Fruit fly (Drosophila melanogaster): ENCODE measurements around the gene Ucp4B.

Ucp4B gene

dm6 chr2L:5943229-5944078 lies 26.2 kb upstream of the Ucp4B start, which contains the start of the genes Sfp26Ad and Gpdh1 (continued):
- no peak for TF ChIP-seq Ravus (GFP tag; IDR thresholded peaks at IDR 0.05)
- TF ChIP-seq CG18476 (GFP tag; optimal IDR thresholded peaks at IDR 0.05) = peak; percentile 41
- peak; percentile 68 for TF ChIP-seq unpg (GFP tag; optimal IDR thresholded peaks at IDR 0.05)
- peak; percentile 77 for TF ChIP-seq her (GFP tag; optimal IDR thresholded peaks at IDR 0.05)
- TF ChIP-seq gcm2 (GFP tag; optimal IDR thresholded peaks at IDR 0.05) = peak; percentile 57
- peak; percentile 87 for TF ChIP-seq Jarid2 (GFP tag; optimal IDR thresholded peaks at IDR 0.05)
- TF ChIP-seq Hmx (GFP tag; optimal IDR thresholded peaks at IDR 0.05) = peak; percentile 6
- TF ChIP-seq al (GFP tag; IDR thresholded peaks at IDR 0.05) = peak; percentile 48; the same call in 1 of the 2 replicates
- TF ChIP-seq Fer1 (GFP tag; optimal IDR thresholded peaks at IDR 0.05) = peak; percentile 84
- TF ChIP-seq CG2875 (GFP tag; optimal IDR thresholded peaks at IDR 0.05) = peak; percentile 61
- peak; percentile 57; the same call in 2 of the 3 replicates for TF ChIP-seq CG6175 (GFP tag; IDR thresholded peaks at IDR 0.05)
- peak; percentile 12 for TF ChIP-seq fd64A (GFP tag; optimal IDR thresholded peaks at IDR 0.05)
- TF ChIP-seq z (GFP tag; IDR thresholded peaks at IDR 0.05) = 0 out of 3 replicates have a peak, but pooled peaks have one; percentile 22
- peak; percentile 23 for TF ChIP-seq bigmax (GFP tag; optimal IDR thresholded peaks at IDR 0.05)
- TF ChIP-seq crp (GFP tag; optimal IDR thresholded peaks at IDR 0.05) = peak in 1 of 2 experiments; percentile 49
- TF ChIP-seq CG9609 (GFP tag; optimal IDR thresholded peaks at IDR 0.05) = peak; percentile 64
- peak; percentile 72 for TF ChIP-seq CG2678 (tag; optimal IDR thresholded peaks at IDR 0.05)
- TF ChIP-seq fu2 (GFP tag; optimal IDR thresholded peaks at IDR 0.05) = peak; percentile 54
- TF ChIP-seq Drgx (GFP tag; IDR thresholded peaks at IDR 0.05) = 0 out of 2 replicates have a peak, but pooled peaks have one; percentile 20
- no peak; the same call in none of the 2 replicates for TF ChIP-seq rib (GFP tag; IDR thresholded peaks at IDR 0.05)
- TF ChIP-seq insv (GFP tag; optimal IDR thresholded peaks at IDR 0.05) = peak in 1 of 2 experiments; percentile 57
- peak; percentile 64 for TF ChIP-seq CG12299 (tag; optimal IDR thresholded peaks at IDR 0.05)
- 0 out of 2 replicates have a peak, but pooled peaks have one; percentile 14 for TF ChIP-seq cas (GFP tag; IDR thresholded peaks at IDR 0.05)
- TF ChIP-seq Asciz (GFP tag; optimal IDR thresholded peaks at IDR 0.05) = peak; percentile 5
- no peak for TF ChIP-seq inv (GFP tag; IDR thresholded peaks at IDR 0.05; ENCODE audit: partially characterized antibody)
- TF ChIP-seq Dref (GFP tag; IDR thresholded peaks at IDR 0.05) = peak; percentile 48; the same call in 1 of the 2 replicates
- peak; percentile 82 for TF ChIP-seq CG12391 (tag; optimal IDR thresholded peaks at IDR 0.05)
- TF ChIP-seq CG10366 (GFP tag; IDR thresholded peaks at IDR 0.05) = peak; percentile 64
- TF ChIP-seq NFAT (GFP tag; IDR thresholded peaks at IDR 0.05) = peak; percentile 89
- peak; percentile 95 for TF ChIP-seq sens (GFP tag)
- TF ChIP-seq ranshi (GFP tag; IDR thresholded peaks at IDR 0.05) = peak; percentile 40; the same call in 1 of the 2 replicates
- TF ChIP-seq CG3281 (GFP tag; optimal IDR thresholded peaks at IDR 0.05) = peak; percentile 60
- TF ChIP-seq CG1647 (GFP tag; optimal IDR thresholded peaks at IDR 0.05) = peak; percentile 83
- TF ChIP-seq CG12744 (GFP tag; optimal IDR thresholded peaks at IDR 0.05) = peak; percentile 38
- peak; percentile 74 for TF ChIP-seq fd3F (GFP tag; optimal IDR thresholded peaks at IDR 0.05)
- TF ChIP-seq seq (GFP tag; IDR thresholded peaks at IDR 0.05) = peak; percentile 58; the same call in 1 of the 2 replicates
- peak; percentile 79 for TF ChIP-seq CG2116 (GFP tag; optimal IDR thresholded peaks at IDR 0.05)
- peak; percentile 100 for TF ChIP-seq ewg (GFP tag; optimal IDR thresholded peaks at IDR 0.05)
- no peak for TF ChIP-seq ara (GFP tag; IDR thresholded peaks at IDR 0.05)
- peak; percentile 43; the same call in 1 of the 3 replicates for TF ChIP-seq ase (GFP tag; IDR thresholded peaks at IDR 0.05)
- TF ChIP-seq hbn (GFP tag; IDR thresholded peaks at IDR 0.05; ENCODE audit: partially characterized antibody) = no peak; the same call in 1 of the 2 replicates
- TF ChIP-seq tll (GFP tag; optimal IDR thresholded peaks at IDR 0.05) = peak in 1 of 2 experiments; percentile 12
- no peak for TF ChIP-seq abd-A (tag; optimal IDR thresholded peaks at IDR 0.05)
- peak; percentile 79 for TF ChIP-seq CG34376 (GFP tag; optimal IDR thresholded peaks at IDR 0.05)
- peak; percentile 65 for TF ChIP-seq Blimp-1 (GFP tag; optimal IDR thresholded peaks at IDR 0.05)
- peak; percentile 15 for TF ChIP-seq CG3065 (GFP tag; optimal IDR thresholded peaks at IDR 0.05)
- TF ChIP-seq zen2 (GFP tag; IDR thresholded peaks at IDR 0.05; ENCODE audit: partially characterized antibody) = no peak

Data from whole organism, embryonic.